Worm (Caenorhabditis elegans) whole organism, L4/young adult: ENCODE measurements around the gene C17F4.12.

Experiments
- W03F9.2 ChIP-seq: fragments of 150-350 bp; optimal IDR thresholded peaks from 2 replicates; lab custom pipeline; 2014; ENCODE audit warnings: missing biosample characterization, missing genetic modification characterization
- him-1 ChIP-seq: sonication (generic microtip); optimal IDR thresholded peaks from 2 replicates; lab custom pipeline; 2016; ENCODE audit warnings: missing genotype, missing genetic modification reagents, missing genetic modification characterization, missing compliant biosample characterization

ce11 chrII:3244758-3245157 lies 788 bp upstream of the C17F4.12 start:
- no peak for TF ChIP-seq him-1 (tag; lab: Kevin White, UChicago)
- TF ChIP-seq W03F9.2 (tag; lab: Kevin White, UChicago), result no peak
